Fruit fly (Drosophila melanogaster) whole organism, embryonic: ENCODE data around the gene put.

Experiments used
- Ada2b ChIP-seq: fragments of 200-800 bp; sonication (Bioruptor generic); IDR thresholded peaks from 2 replicates; pipeline ENCODE4 v1.3.6; 2022; ENCODE audit warnings: missing biosample characterization, missing genetic modification characterization
- Awh ChIP-seq: fragments of 200-800 bp; sonication (Bioruptor generic); IDR thresholded peaks from 2 replicates; pipeline ENCODE4, ENCODE4 v1.3.6; 2022; ENCODE audit warnings: missing biosample characterization, missing genetic modification characterization
- BEAF-32 ChIP-seq: fragments of 200-800 bp; sonication (Bioruptor generic); optimal IDR thresholded peaks from 3 replicates; lab custom pipeline; 2017; ENCODE audit warnings: missing biosample characterization, missing genetic modification characterization, mild to moderate bottlenecking, moderate library complexity, missing genetic modification reagents
- CG1024 ChIP-seq: fragments of 200-800 bp; sonication (Bioruptor generic); IDR thresholded peaks from 2 replicates; pipeline ENCODE4 v1.3.6; 2022; ENCODE audit warnings: missing biosample characterization, missing genetic modification characterization
- CG10654 ChIP-seq: fragments of 200-800 bp; sonication (Bioruptor generic); optimal IDR thresholded peaks from 2 replicates; lab custom pipeline; 2016; ENCODE audit warnings: missing biosample characterization, missing genetic modification characterization
- CG11085 ChIP-seq: fragments of 200-800 bp; sonication (Bioruptor generic); IDR thresholded peaks from 2 replicates; pipeline ENCODE4 v1.3.6; 2022; ENCODE audit warnings: missing biosample characterization, missing genetic modification characterization
- CG13775 ChIP-seq: fragments of 200-800 bp; sonication (Bioruptor generic); optimal IDR thresholded peaks from 3 replicates; lab custom pipeline; 2017; ENCODE audit warnings: missing biosample characterization, mild to moderate bottlenecking, missing genetic modification characterization
- CG14667 ChIP-seq: fragments of 200-800 bp; sonication (Bioruptor generic); IDR thresholded peaks from 2 replicates; pipeline ENCODE4 v1.3.6; 2022; ENCODE audit warnings: missing biosample characterization, missing genetic modification characterization
- CG14710 ChIP-seq: fragments of 200-800 bp; sonication (Bioruptor generic); optimal IDR thresholded peaks from 3 replicates; lab custom pipeline; 2019; ENCODE audit warnings: missing biosample characterization, mild to moderate bottlenecking, missing genetic modification characterization, moderate library complexity
- CG14860 ChIP-seq: fragments of 200-800 bp; sonication (Bioruptor generic); IDR thresholded peaks from 3 replicates; pipeline ENCODE4 v1.3.6; 2022; ENCODE audit warnings: missing biosample characterization, missing genetic modification characterization; ENCODE audit not compliant: partially characterized antibody
- CG15601 ChIP-seq: fragments of 200-800 bp; sonication (Bioruptor generic); optimal IDR thresholded peaks from 3 replicates; lab custom pipeline; 2019; ENCODE audit warnings: missing biosample characterization, mild to moderate bottlenecking, missing genetic modification characterization, moderate library complexity
- CG17361 ChIP-seq: fragments of 200-800 bp; sonication (Bioruptor generic); IDR thresholded peaks from 3 replicates; pipeline ENCODE4 v1.3.6; 2022; ENCODE audit warnings: missing biosample characterization, missing genetic modification characterization
- CG18764 ChIP-seq: fragments of 200-800 bp; sonication (Bioruptor generic); optimal IDR thresholded peaks from 3 replicates; lab custom pipeline; 2016; ENCODE audit warnings: missing biosample characterization, missing genetic modification characterization
- CG34376 ChIP-seq: fragments of 200-800 bp; sonication (Bioruptor generic); optimal IDR thresholded peaks from 2 replicates; lab custom pipeline; 2018; ENCODE audit warnings: missing biosample characterization, mild to moderate bottlenecking, missing genetic modification characterization
- CG4328 ChIP-seq: fragments of 200-800 bp; sonication (Bioruptor generic); optimal IDR thresholded peaks from 3 replicates; lab custom pipeline; 2017; ENCODE audit warnings: missing biosample characterization, missing genetic modification reagents, missing genetic modification characterization
- CG5180 ChIP-seq: fragments of 200-800 bp; sonication (Bioruptor generic); optimal IDR thresholded peaks from 3 replicates; lab custom pipeline; 2017; ENCODE audit warnings: missing biosample characterization, missing genetic modification characterization, mild to moderate bottlenecking, moderate library complexity, missing genetic modification reagents
- CG6683 ChIP-seq: fragments of 200-800 bp; sonication (Bioruptor generic); optimal IDR thresholded peaks from 2 replicates; lab custom pipeline; 2017; ENCODE audit warnings: missing biosample characterization, mild to moderate bottlenecking, missing genetic modification characterization, missing genetic modification reagents
- CG9215 ChIP-seq: fragments of 200-800 bp; sonication (Bioruptor generic); IDR thresholded peaks from 2 replicates; pipeline ENCODE4 v1.3.6; 2022; ENCODE audit warnings: missing biosample characterization, missing genetic modification characterization
- CG9609 ChIP-seq: fragments of 200-800 bp; sonication (Bioruptor generic); optimal IDR thresholded peaks from 3 replicates; lab custom pipeline; 2016; ENCODE audit warnings: missing biosample characterization, missing genetic modification characterization
- Dbx ChIP-seq: fragments of 200-800 bp; sonication (Bioruptor generic); IDR thresholded peaks from 3 replicates; pipeline ENCODE4 v1.3.6; 2022; ENCODE audit warnings: missing biosample characterization, missing genetic modification characterization
- Doc2 ChIP-seq: fragments of 200-800 bp; sonication (Bioruptor generic); IDR thresholded peaks from 2 replicates; pipeline ENCODE4 v1.3.6; 2022; ENCODE audit warnings: missing biosample characterization, missing genetic modification characterization
- Fer1 ChIP-seq: fragments of 200-800 bp; sonication (Bioruptor generic); optimal IDR thresholded peaks from 2 replicates; lab custom pipeline; 2017; ENCODE audit warnings: missing biosample characterization, mild to moderate bottlenecking, missing genetic modification characterization
- HmgD ChIP-seq: fragments of 200-800 bp; sonication (Bioruptor generic); optimal IDR thresholded peaks from 3 replicates; lab custom pipeline; 2016; ENCODE audit warnings: missing biosample characterization, missing genetic modification characterization
- Lhr ChIP-seq: fragments of 200-800 bp; sonication (Bioruptor generic); optimal IDR thresholded peaks from 3 replicates; lab custom pipeline; 2017; ENCODE audit warnings: mild to moderate bottlenecking, missing biosample characterization, missing genetic modification reagents, missing genetic modification characterization
- MBD-R2 ChIP-seq: fragments of 200-800 bp; sonication (Bioruptor generic); IDR thresholded peaks from 2 replicates; pipeline ENCODE4 v1.3.6; 2022; ENCODE audit warnings: missing biosample characterization, missing genetic modification characterization
- Mad ChIP-seq: fragments of 200-800 bp; sonication (Bioruptor generic); optimal IDR thresholded peaks from 2 replicates; lab custom pipeline; 2016; ENCODE audit warnings: missing biosample characterization, missing genetic modification characterization
- Med ChIP-seq: fragments of 200-800 bp; sonication (Bioruptor generic); peaks from one replicate; lab custom pipeline; 2016; ENCODE audit warnings: missing biosample characterization, missing genetic modification characterization, mild to moderate bottlenecking, inconsistent platforms, moderate library complexity
- Mrtf ChIP-seq: fragments of 200-800 bp; sonication (Bioruptor generic); IDR thresholded peaks from 3 replicates; pipeline ENCODE4 v1.3.6; 2022; ENCODE audit warnings: missing biosample characterization, missing genetic modification characterization
- NK7.1 ChIP-seq: fragments of 200-800 bp; sonication (Bioruptor generic); optimal IDR thresholded peaks from 3 replicates; lab custom pipeline; 2016; ENCODE audit warnings: missing biosample characterization, missing genetic modification characterization
- Opbp ChIP-seq: fragments of 200-800 bp; sonication (Bioruptor generic); IDR thresholded peaks from 3 replicates; pipeline ENCODE4 v1.3.6; 2022; ENCODE audit warnings: missing biosample characterization, missing genetic modification characterization; ENCODE audit not compliant: partially characterized antibody
- Xbp1 ChIP-seq: fragments of 200-800 bp; sonication (Bioruptor generic); optimal IDR thresholded peaks from 3 replicates; lab custom pipeline; 2016; ENCODE audit warnings: missing biosample characterization, mild to moderate bottlenecking, missing genetic modification characterization
- az2 ChIP-seq: fragments of 200-800 bp; sonication (Bioruptor generic); optimal IDR thresholded peaks from 3 replicates; lab custom pipeline; 2016; ENCODE audit warnings: missing biosample characterization, missing genetic modification characterization
- bowl ChIP-seq: fragments of 200-800 bp; sonication (Bioruptor generic); IDR thresholded peaks from 2 replicates; pipeline ENCODE4 v1.3.6; 2022; ENCODE audit warnings: missing biosample characterization, missing genetic modification characterization
- caup ChIP-seq: fragments of 200-800 bp; sonication (Bioruptor generic); optimal IDR thresholded peaks from 3 replicates; lab custom pipeline; 2017; ENCODE audit warnings: missing biosample characterization, mild to moderate bottlenecking, missing genetic modification characterization, moderate library complexity; ENCODE audit not compliant: severe bottlenecking
- dysf ChIP-seq: fragments of 200-800 bp; sonication (Bioruptor generic); IDR thresholded peaks from 3 replicates; pipeline ENCODE4 v1.3.6; 2022; ENCODE audit warnings: missing biosample characterization, missing genetic modification characterization
- gcm2 ChIP-seq: fragments of 200-800 bp; sonication (Bioruptor generic); optimal IDR thresholded peaks from 2 replicates; lab custom pipeline; 2016; ENCODE audit warnings: missing biosample characterization, missing genetic modification characterization
- hkb ChIP-seq, 2 experiments: fragments of 200-800 bp in 1 of 2; fragments of >200 bp in 1 of 2; sonication (Bioruptor generic) in 1 of 2; IDR thresholded peaks in 1 of 2; optimal IDR thresholded peaks in 1 of 2; 2 replicates each; pipeline versions ENCODE4 v1.3.6 to Lab custom; 2017 to 2022; ENCODE audit warnings: missing biosample characterization in 1 of 2, missing genetic modification characterization in 1 of 2
- kay ChIP-seq: fragments of 200-800 bp; sonication (Bioruptor generic); optimal IDR thresholded peaks from 2 replicates; lab custom pipeline; 2016; ENCODE audit warnings: missing biosample characterization, missing genetic modification characterization
- kni ChIP-seq: fragments of 200-800 bp; sonication (Bioruptor generic); optimal IDR thresholded peaks from 3 replicates; lab custom pipeline; 2017; ENCODE audit warnings: mild to moderate bottlenecking, missing biosample characterization, missing genetic modification reagents, missing genetic modification characterization
- luna ChIP-seq: fragments of 200-800 bp; sonication (Bioruptor generic); optimal IDR thresholded peaks from 2 replicates; lab custom pipeline; 2016; ENCODE audit warnings: missing biosample characterization, missing genetic modification characterization
- mld ChIP-seq: fragments of 200-800 bp; sonication (Bioruptor generic); IDR thresholded peaks from 3 replicates; pipeline ENCODE4 v1.3.6; 2022; ENCODE audit warnings: missing biosample characterization, missing genetic modification characterization; ENCODE audit not compliant: partially characterized antibody
- oc ChIP-seq: fragments of 200-800 bp; sonication (Bioruptor generic); optimal IDR thresholded peaks from 2 replicates; lab custom pipeline; 2018; ENCODE audit warnings: missing biosample characterization, mild to moderate bottlenecking, missing genetic modification characterization, moderate library complexity
- odd ChIP-seq: fragments of 200-800 bp; sonication (Bioruptor generic); optimal IDR thresholded peaks from 2 replicates; lab custom pipeline; 2017; ENCODE audit warnings: missing biosample characterization, mild to moderate bottlenecking, missing genetic modification characterization
- peb ChIP-seq: fragments of 200-800 bp; sonication (Bioruptor generic); IDR thresholded peaks from 2 replicates; pipeline ENCODE4 v1.3.6; 2022; ENCODE audit warnings: missing biosample characterization, missing genetic modification characterization
- phol ChIP-seq: fragments of 200-800 bp; sonication (Bioruptor generic); optimal IDR thresholded peaks from 3 replicates; lab custom pipeline; 2018; ENCODE audit warnings: missing biosample characterization, mild to moderate bottlenecking, missing genetic modification characterization, moderate library complexity
- run ChIP-seq: fragments of 200-800 bp; sonication (Bioruptor generic); optimal IDR thresholded peaks from 3 replicates; lab custom pipeline; 2018; ENCODE audit warnings: missing biosample characterization, mild to moderate bottlenecking, missing genetic modification characterization
- sd ChIP-seq: fragments of 200-800 bp; sonication (Bioruptor generic); optimal IDR thresholded peaks from 3 replicates; lab custom pipeline; 2018; ENCODE audit warnings: missing biosample characterization, mild to moderate bottlenecking, missing genetic modification characterization, moderate library complexity
- sens ChIP-seq: fragments of 200-800 bp; sonication (Bioruptor generic); peaks from one replicate; lab custom pipeline; 2016; ENCODE audit warnings: missing biosample characterization, missing genetic modification characterization
- sens-2 ChIP-seq: fragments of 200-800 bp; sonication (Bioruptor generic); IDR thresholded peaks from 2 replicates; pipeline ENCODE4 v1.3.6; 2022; ENCODE audit warnings: missing biosample characterization, missing genetic modification characterization
- trem ChIP-seq: fragments of 200-800 bp; optimal IDR thresholded peaks from 3 replicates; lab custom pipeline; 2019; ENCODE audit warnings: missing biosample characterization, mild to moderate bottlenecking, missing genetic modification characterization, moderate library complexity
- vfl ChIP-seq: fragments of 200-800 bp; sonication (Bioruptor generic); optimal IDR thresholded peaks from 2 replicates; lab custom pipeline; 2016; ENCODE audit warnings: missing biosample characterization, missing genetic modification characterization

put gene

DNA sequence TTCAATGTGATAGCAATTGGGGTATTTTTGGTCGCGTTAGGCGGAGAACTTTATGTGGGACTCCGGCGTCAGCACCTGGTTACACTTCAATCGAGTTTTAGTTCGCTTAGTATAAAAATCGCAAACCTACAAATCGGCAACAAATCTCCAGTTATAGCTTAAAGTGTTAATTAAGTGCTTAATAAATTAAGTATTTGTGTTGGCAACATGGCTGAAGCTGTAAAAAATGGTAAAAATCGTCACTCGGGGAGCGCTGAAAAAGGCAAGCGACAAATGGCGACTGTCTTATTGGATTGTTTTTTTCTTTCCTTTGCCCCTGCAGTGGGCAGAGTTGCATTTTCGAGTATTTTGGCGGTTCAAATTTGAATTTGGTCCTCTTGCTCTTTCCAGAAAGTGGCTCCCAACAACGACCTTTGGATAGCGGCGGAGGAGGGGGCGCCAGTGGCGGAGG, 33.9 kb upstream of the put start, which contains the start of gene Hexim (continued):
- TF ChIP-seq BEAF-32 (peak; percentile 48), hkb (optimal IDR thresholded peaks at IDR 0.05; lab: Kevin White, UChicago) (peak; percentile 68), hkb (GFP tag; IDR thresholded peaks at IDR 0.05; lab: Robert Waterston, UW) (no peak), mld (GFP tag; lab: Robert Waterston, UW) (no peak), Lhr (peak; percentile 16), CG9215 (GFP tag; lab: Robert Waterston, UW) (no peak), MBD-R2 (GFP tag; lab: Robert Waterston, UW) (peak; percentile 33; the same call in 1 of the 2 replicates), az2 (GFP tag; lab: Kevin White, UChicago) (no peak), CG14667 (GFP tag; lab: Robert Waterston, UW) (no peak), CG13775 (GFP tag; lab: Kevin White, UChicago) (no peak), bowl (no peak), CG4328 (GFP tag; lab: Kevin White, UChicago) (no peak), peb (GFP tag; lab: Robert Waterston, UW) (no peak), Awh (GFP tag; lab: Robert Waterston, UW) (no peak), odd (GFP tag; lab: Kevin White, UChicago) (no peak), CG5180 (GFP tag; lab: Kevin White, UChicago) (no peak), CG14860 (no peak), sens-2 (GFP tag; lab: Robert Waterston, UW) (no peak), CG15601 (tag; lab: Kevin White, UChicago) (peak; percentile 41), caup (GFP tag; lab: Kevin White, UChicago) (no peak), kni (GFP tag; lab: Kevin White, UChicago) (peak; percentile 9), HmgD (GFP tag; lab: Kevin White, UChicago) (no peak), trem (tag; lab: Kevin White, UChicago) (peak; percentile 35), Med (GFP tag; lab: Kevin White, UChicago) (peak; percentile 76), CG11085 (GFP tag; lab: Robert Waterston, UW) (no peak), sens (GFP tag; lab: Kevin White, UChicago) (peak; percentile 87), dysf (GFP tag; lab: Robert Waterston, UW) (no peak), luna (no peak), oc (no peak), Dbx (GFP tag; lab: Robert Waterston, UW) (no peak), CG18764 (GFP tag; lab: Kevin White, UChicago) (no peak), CG17361 (GFP tag; lab: Robert Waterston, UW) (peak; percentile 76; the same call in 2 of the 3 replicates), vfl (GFP tag; lab: Kevin White, UChicago) (no peak), CG34376 (GFP tag; lab: Kevin White, UChicago) (peak; percentile 2), gcm2 (GFP tag; lab: Kevin White, UChicago) (no peak), CG10654 (GFP tag; lab: Kevin White, UChicago) (no peak), CG1024 (no peak), Mrtf (GFP tag; lab: Robert Waterston, UW) (no peak), CG6683 (GFP tag; lab: Kevin White, UChicago) (no peak), Opbp (0 out of 3 replicates have a peak, but pooled peaks have one; percentile 39), Ada2b (GFP tag; lab: Robert Waterston, UW) (no peak), Fer1 (peak; percentile 58), CG14710 (tag; lab: Kevin White, UChicago) (peak; percentile 73), CG9609 (no peak), Xbp1 (GFP tag; lab: Kevin White, UChicago) (no peak), run (tag; lab: Kevin White, UChicago) (no peak), phol (peak; percentile 95), sd (tag; lab: Kevin White, UChicago) (no peak), kay (GFP tag; lab: Kevin White, UChicago) (no peak), Mad (peak; percentile 19), NK7.1 (GFP tag; lab: Kevin White, UChicago) (no peak), Doc2 (no peak)
